Worm (Caenorhabditis elegans): ENCODE results near the gene srw-55.

DNA sequence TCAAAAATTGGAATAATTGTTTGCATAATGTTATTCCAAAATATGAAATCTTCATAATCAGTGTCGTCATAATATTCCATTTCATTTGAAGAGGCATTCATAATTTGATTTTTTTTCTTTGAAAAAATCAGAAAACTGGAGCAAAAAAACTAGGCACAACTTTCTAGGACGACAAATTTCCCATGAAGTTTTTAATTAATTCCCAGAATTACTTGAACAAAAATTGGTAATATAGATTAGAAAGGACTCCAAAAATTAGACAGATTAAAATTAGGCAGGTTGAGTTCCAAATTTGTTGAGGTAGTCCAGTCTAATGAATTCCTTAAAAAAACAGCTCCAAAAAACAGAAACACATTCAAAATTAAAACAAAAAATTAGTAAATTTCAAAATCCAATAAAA, 14.8 kb upstream of the srw-55 start, which contains the start of gene srw-57:
- TF ChIP-seq unc-86 (tag; optimal IDR thresholded peaks at IDR 0.05) = no peak
- no peak for TF ChIP-seq ceh-34 (tag; optimal IDR thresholded peaks at IDR 0.05)
- TF ChIP-seq ztf-16 (tag; optimal IDR thresholded peaks at IDR 0.05) = no peak
- no peak for TF ChIP-seq odd-2 (tag; optimal IDR thresholded peaks at IDR 0.05)
- TF ChIP-seq ceh-24 (tag; optimal IDR thresholded peaks at IDR 0.05) = no peak
- TF ChIP-seq ceh-45 (GFP tag; IDR thresholded peaks at IDR 0.05) = no peak
- no peak for TF ChIP-seq nhr-11 (tag; optimal IDR thresholded peaks at IDR 0.05)
- no peak for TF ChIP-seq unc-3 (GFP tag; conservative IDR thresholded peaks at IDR 0.05)
- TF ChIP-seq unc-3 (tag; optimal IDR thresholded peaks at IDR 0.05) = no peak
- TF ChIP-seq pha-4 (tag; optimal IDR thresholded peaks at IDR 0.05) = no peak
- TF ChIP-seq fkh-10 (GFP tag; optimal IDR thresholded peaks at IDR 0.05) = no peak
- TF ChIP-seq ets-4 (tag; optimal IDR thresholded peaks at IDR 0.05) = no peak
- TF ChIP-seq elt-2 (tag; optimal IDR thresholded peaks at IDR 0.05) = no peak
- TF ChIP-seq hlh-15 (tag; optimal IDR thresholded peaks at IDR 0.05) = no peak
